Fruit fly (Drosophila melanogaster) whole organism, embryonic: ENCODE results near the gene tai.

ENCODE experiments used
- Six4 ChIP-seq: fragments of 200-800 bp; sonication (Bioruptor generic); optimal IDR thresholded peaks from 2 replicates; lab custom pipeline; 2016; ENCODE audit warnings: missing biosample characterization, missing genetic modification characterization
- grn ChIP-seq: fragments of 200-800 bp; sonication (Bioruptor generic); optimal IDR thresholded peaks from 3 replicates; lab custom pipeline; 2017; ENCODE audit warnings: missing biosample characterization, missing genetic modification characterization
- trem ChIP-seq: fragments of 200-800 bp; optimal IDR thresholded peaks from 3 replicates; lab custom pipeline; 2019; ENCODE audit warnings: missing biosample characterization, mild to moderate bottlenecking, missing genetic modification characterization, moderate library complexity

DNA sequence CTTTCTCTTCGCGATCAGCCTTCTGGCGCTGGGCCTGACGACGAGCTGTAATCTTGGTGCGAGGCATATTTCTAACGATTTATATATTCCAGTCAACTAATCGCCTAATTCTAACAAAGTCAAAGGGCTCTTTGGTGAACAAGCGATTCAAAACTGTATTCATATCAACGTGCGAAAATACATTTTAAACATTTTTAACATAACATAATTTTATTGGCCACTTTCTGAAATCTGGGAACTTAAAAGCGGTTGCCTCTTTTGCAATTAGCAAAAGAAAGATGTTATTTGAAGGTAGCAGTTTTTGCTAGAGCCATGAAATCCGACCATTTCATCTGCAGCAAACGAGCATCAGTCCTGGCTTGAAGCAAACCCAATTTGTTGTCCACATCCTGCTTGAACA is 84.4 kb downstream of the tai start, which contains the start of gene aust:
- TF ChIP-seq Six4 (no peak), grn (GFP tag; lab: Kevin White, UChicago) (no peak), trem (tag; lab: Kevin White, UChicago) (no peak)
